Worm (Caenorhabditis elegans) whole organism, L4 larva: ENCODE measurements around the gene VF13D12L.3.

Source experiments
- D1046.2 ChIP-seq: fragments of 200-800 bp; sonication (Bioruptor generic); IDR thresholded peaks from 2 replicates; pipeline ENCODE4 v1.3.6; 2022; ENCODE audit warnings: missing genetic modification characterization, missing compliant biosample characterization
- F10B5.3 ChIP-seq: sonication (generic microtip); optimal IDR thresholded peaks from 2 replicates; lab custom pipeline; 2016; ENCODE audit warnings: mild to moderate bottlenecking, missing genetic modification characterization, missing compliant biosample characterization
- F26F4.8 ChIP-seq: fragments of 200-800 bp; sonication (Bioruptor generic); conservative IDR thresholded peaks from 2 replicates; pipeline ENCODE4 v1.3.6; 2022; ENCODE audit warnings: missing genetic modification characterization, missing compliant biosample characterization
- F37D6.2 ChIP-seq: sonication (generic microtip); optimal IDR thresholded peaks from 2 replicates; lab custom pipeline; 2016; ENCODE audit warnings: mild to moderate bottlenecking, missing genetic modification characterization, missing compliant biosample characterization
- F44E2.7 ChIP-seq: fragments of 200-800 bp; sonication (Bioruptor generic); IDR thresholded peaks from 2 replicates; pipeline ENCODE4 v2.1.2; 2022; ENCODE audit warnings: missing genetic modification characterization, missing compliant biosample characterization
- T20F7.1 ChIP-seq: fragments of 200-800 bp; sonication (Bioruptor generic); optimal IDR thresholded peaks from 2 replicates; lab custom pipeline; 2018; ENCODE audit warnings: mild to moderate bottlenecking, missing genetic modification characterization, missing compliant biosample characterization
- T26A8.4 ChIP-seq: fragments of 200-800 bp; sonication (Bioruptor generic); IDR thresholded peaks from 2 replicates; pipeline ENCODE4 v1.3.6; 2022; ENCODE audit warnings: missing genetic modification characterization, missing compliant biosample characterization
- Y105C5A.15 ChIP-seq: fragments of 200-800 bp; sonication (Bioruptor generic); IDR thresholded peaks from 2 replicates; pipeline ENCODE4 v1.3.6; 2022; ENCODE audit warnings: missing genetic modification characterization, missing compliant biosample characterization
- Y48G9A.11 ChIP-seq: fragments of 200-800 bp; sonication (Bioruptor generic); IDR thresholded peaks from 2 replicates; pipeline ENCODE4 v1.3.6; 2022; ENCODE audit warnings: missing genetic modification reagents, missing genetic modification characterization, missing compliant biosample characterization
- Y75B8A.6 ChIP-seq: fragments of 200-800 bp; sonication (Bioruptor generic); IDR thresholded peaks from 2 replicates; pipeline ENCODE4 v1.3.6; 2022; ENCODE audit warnings: missing genetic modification reagents, missing genetic modification characterization, missing compliant biosample characterization
- ZK337.2 ChIP-seq: fragments of 200-800 bp; sonication (Bioruptor generic); IDR thresholded peaks from 2 replicates; pipeline ENCODE4 v1.3.6; 2022; ENCODE audit warnings: missing genetic modification reagents, missing genetic modification characterization, missing compliant biosample characterization
- aha-1 ChIP-seq: fragments of 150-350 bp; peaks from one replicate; lab custom pipeline; 2014; ENCODE audit warnings: missing biosample characterization, missing genetic modification characterization
- aly-2 ChIP-seq: sonication (generic microtip); optimal IDR thresholded peaks from 2 replicates; lab custom pipeline; 2018; ENCODE audit warnings: missing biosample characterization, missing genetic modification characterization
- ceh-32 ChIP-seq: sonication (generic microtip); optimal IDR thresholded peaks from 2 replicates; lab custom pipeline; 2016; ENCODE audit warnings: mild to moderate bottlenecking, missing genetic modification characterization, missing compliant biosample characterization; ENCODE audit not compliant: poor library complexity
- ces-1 ChIP-seq: fragments of 150-350 bp; sonication (generic microtip); optimal IDR thresholded peaks from 4 replicates; lab custom pipeline; 2014; ENCODE audit warnings: missing biosample characterization, missing genetic modification reagents, missing genetic modification characterization
- cey-2 ChIP-seq: sonication (generic microtip); optimal IDR thresholded peaks from 3 replicates; lab custom pipeline; 2017; ENCODE audit warnings: missing genetic modification characterization, mild to moderate bottlenecking, missing compliant biosample characterization, antibody characterized with exemption, borderline replicate concordance; ENCODE audit not compliant: insufficient read depth
- ctbp-1 ChIP-seq: fragments of 200-800 bp; sonication (Bioruptor generic); IDR thresholded peaks from 2 replicates; pipeline ENCODE4 v1.3.6; 2022; ENCODE audit warnings: missing genetic modification reagents, missing genetic modification characterization, missing compliant biosample characterization
- daf-19 ChIP-seq: fragments of 200-800 bp; sonication (Bioruptor generic); conservative IDR thresholded peaks from 2 replicates; pipeline ENCODE4 v1.3.6; 2022; ENCODE audit warnings: missing genetic modification characterization, missing compliant biosample characterization
- daf-8 ChIP-seq: fragments of 200-800 bp; sonication (Bioruptor generic); IDR thresholded peaks from 2 replicates; pipeline ENCODE4 v1.3.6; 2022; ENCODE audit warnings: missing genetic modification characterization, missing compliant biosample characterization
- dmd-9 ChIP-seq: fragments of 200-800 bp; sonication (Bioruptor generic); IDR thresholded peaks from 2 replicates; pipeline ENCODE4 v1.3.6; 2022; ENCODE audit warnings: missing genetic modification reagents, missing genetic modification characterization, missing compliant biosample characterization
- duxl-1 ChIP-seq: sonication (generic microtip); optimal IDR thresholded peaks from 2 replicates; lab custom pipeline; 2016; ENCODE audit warnings: mild to moderate bottlenecking, missing genetic modification characterization, moderate library complexity, missing compliant biosample characterization; ENCODE audit not compliant: poor library complexity
- egl-43 ChIP-seq: fragments of 200-800 bp; sonication (Bioruptor generic); IDR thresholded peaks from 2 replicates; pipeline ENCODE4 v1.3.6; 2022; ENCODE audit warnings: missing genetic modification reagents, missing genetic modification characterization, missing compliant biosample characterization
- fos-1 ChIP-seq: fragments of 150-350 bp; optimal IDR thresholded peaks from 2 replicates; lab custom pipeline; 2014; ENCODE audit warnings: missing biosample characterization, missing genetic modification characterization
- hif-1 ChIP-seq, 2 experiments: sonication (generic microtip); optimal IDR thresholded peaks; 2 replicates each; lab custom pipeline; 2016 to 2017; ENCODE audit warnings: missing compliant biosample characterization in 2 of 2, missing genetic modification characterization in 2 of 2, missing genetic modification reagents in 2 of 2, missing genotype in 2 of 2, mild to moderate bottlenecking in 1 of 2
- hlh-11 ChIP-seq: fragments of 200-800 bp; sonication (Bioruptor generic); optimal IDR thresholded peaks from 2 replicates; lab custom pipeline; 2018; ENCODE audit warnings: mild to moderate bottlenecking, missing genetic modification characterization, missing compliant biosample characterization
- jun-1 ChIP-seq: fragments of 150-350 bp; optimal IDR thresholded peaks from 2 replicates; lab custom pipeline; 2014; ENCODE audit warnings: missing biosample characterization, missing genetic modification reagents, missing genetic modification characterization
- lin-1 ChIP-seq: fragments of 200-800 bp; sonication (Bioruptor generic); IDR thresholded peaks from 2 replicates; pipeline ENCODE4 v1.3.6; 2022; ENCODE audit warnings: missing genetic modification reagents, missing genetic modification characterization, missing compliant biosample characterization
- lin-13 ChIP-seq: fragments of 150-350 bp; optimal IDR thresholded peaks from 2 replicates; lab custom pipeline; 2014; ENCODE audit warnings: missing biosample characterization, missing genetic modification reagents, missing genetic modification characterization
- lin-29 ChIP-seq: fragments of 200-800 bp; sonication (Bioruptor generic); IDR thresholded peaks from 2 replicates; pipeline ENCODE4 v1.3.6; 2022; ENCODE audit warnings: missing genetic modification reagents, missing genetic modification characterization, missing compliant biosample characterization
- lin-38 ChIP-seq: fragments of 200-800 bp; sonication (Bioruptor generic); IDR thresholded peaks from 2 replicates; pipeline ENCODE4 v1.3.6; 2022; ENCODE audit warnings: missing genetic modification reagents, missing genetic modification characterization, missing compliant biosample characterization
- lin-39 ChIP-seq: fragments of 150-350 bp; optimal IDR thresholded peaks from 2 replicates; lab custom pipeline; 2014; ENCODE audit warnings: missing biosample characterization, missing genetic modification reagents, missing genetic modification characterization
- lir-3 ChIP-seq: sonication (generic microtip); optimal IDR thresholded peaks from 2 replicates; lab custom pipeline; 2016; ENCODE audit warnings: mild to moderate bottlenecking, missing genetic modification characterization, missing compliant biosample characterization
- mdl-1 ChIP-seq, 2 experiments: fragments of 150-350 bp in 1 of 2; sonication (generic microtip) in 1 of 2; optimal IDR thresholded peaks; 2 replicates each; lab custom pipeline; 2014 to 2017; ENCODE audit warnings: missing biosample characterization in 2 of 2, missing genetic modification characterization in 2 of 2
- mdt-29 ChIP-seq: fragments of 200-800 bp; sonication (Bioruptor generic); IDR thresholded peaks from 2 replicates; pipeline ENCODE4 v1.3.6; 2022; ENCODE audit warnings: missing genetic modification reagents, missing genetic modification characterization, missing compliant biosample characterization
- mxl-3 ChIP-seq: fragments of 200-800 bp; sonication (Bioruptor generic); optimal IDR thresholded peaks from 2 replicates; lab custom pipeline; 2018; ENCODE audit warnings: mild to moderate bottlenecking, missing genetic modification characterization, missing compliant biosample characterization
- nhr-10 ChIP-seq: fragments of 150-350 bp; optimal IDR thresholded peaks from 2 replicates; lab custom pipeline; 2014; ENCODE audit warnings: missing biosample characterization, missing genetic modification characterization
- nhr-102 ChIP-seq: sonication (generic microtip); optimal IDR thresholded peaks from 2 replicates; lab custom pipeline; 2016; ENCODE audit warnings: mild to moderate bottlenecking, missing genetic modification characterization, moderate library complexity, missing compliant biosample characterization
- nhr-11 ChIP-seq: fragments of 150-350 bp; optimal IDR thresholded peaks from 2 replicates; lab custom pipeline; 2014; ENCODE audit warnings: missing biosample characterization, missing genetic modification characterization
- nhr-111 ChIP-seq: fragments of 200-800 bp; sonication (Bioruptor generic); optimal IDR thresholded peaks from 2 replicates; lab custom pipeline; 2018; ENCODE audit warnings: mild to moderate bottlenecking, missing genetic modification characterization, missing compliant biosample characterization
- nhr-237 ChIP-seq: sonication (generic microtip); optimal IDR thresholded peaks from 2 replicates; lab custom pipeline; 2017; ENCODE audit warnings: missing biosample characterization, missing genetic modification characterization
- nhr-41 ChIP-seq: fragments of 200-800 bp; sonication (Bioruptor generic); IDR thresholded peaks from 2 replicates; pipeline ENCODE4 v1.3.6; 2022; ENCODE audit warnings: missing genetic modification reagents, missing genetic modification characterization, missing compliant biosample characterization
- nhr-48 ChIP-seq: sonication (generic microtip); optimal IDR thresholded peaks from 2 replicates; lab custom pipeline; 2016; ENCODE audit warnings: mild to moderate bottlenecking, missing genetic modification characterization, missing compliant biosample characterization
- nhr-76 ChIP-seq: fragments of 150-350 bp; optimal IDR thresholded peaks from 2 replicates; lab custom pipeline; 2014; ENCODE audit warnings: missing biosample characterization, missing genetic modification characterization
- nhr-77 ChIP-seq: fragments of 150-350 bp; optimal IDR thresholded peaks from 2 replicates; lab custom pipeline; 2014; ENCODE audit warnings: missing biosample characterization, missing genetic modification characterization
- pqm-1 ChIP-seq: sonication (generic microtip); optimal IDR thresholded peaks from 2 replicates; lab custom pipeline; 2017; ENCODE audit warnings: missing biosample characterization, missing genetic modification characterization
- rbr-2 ChIP-seq: sonication (generic microtip); optimal IDR thresholded peaks from 2 replicates; lab custom pipeline; 2016; ENCODE audit warnings: missing genotype, missing genetic modification characterization, missing compliant biosample characterization
- unc-39 ChIP-seq: sonication (generic microtip); optimal IDR thresholded peaks from 2 replicates; lab custom pipeline; 2017; ENCODE audit warnings: missing biosample characterization, missing genetic modification characterization
- unc-62 ChIP-seq, 3 experiments: fragments of 150-350 bp in 1 of 3; sonication (generic microtip); optimal IDR thresholded peaks in 2 of 3; peaks in 1 of 3; 1 replicate in 1 of 3; 2 replicates in 2 of 3; lab custom pipeline; 2014 to 2017; ENCODE audit warnings: missing biosample characterization in 3 of 3, missing genetic modification characterization in 3 of 3, missing genetic modification reagents in 3 of 3, missing genotype in 1 of 3
- vab-7 ChIP-seq: fragments of 200-800 bp; sonication (Bioruptor generic); IDR thresholded peaks from 2 replicates; pipeline ENCODE4 v1.3.6; 2022; ENCODE audit warnings: missing genetic modification reagents, missing genetic modification characterization, missing compliant biosample characterization
- zfp-2 ChIP-seq: sonication (generic microtip); optimal IDR thresholded peaks from 2 replicates; lab custom pipeline; 2016; ENCODE audit warnings: mild to moderate bottlenecking, missing genetic modification characterization, missing compliant biosample characterization
- zip-2 ChIP-seq: fragments of 150-350 bp; optimal IDR thresholded peaks from 2 replicates; lab custom pipeline; 2014; ENCODE audit warnings: missing biosample characterization, missing genetic modification characterization
- ztf-7 ChIP-seq: fragments of 150-350 bp; optimal IDR thresholded peaks from 2 replicates; lab custom pipeline; 2014; ENCODE audit warnings: missing biosample characterization, missing genetic modification characterization

Gene VF13D12L.3

DNA sequence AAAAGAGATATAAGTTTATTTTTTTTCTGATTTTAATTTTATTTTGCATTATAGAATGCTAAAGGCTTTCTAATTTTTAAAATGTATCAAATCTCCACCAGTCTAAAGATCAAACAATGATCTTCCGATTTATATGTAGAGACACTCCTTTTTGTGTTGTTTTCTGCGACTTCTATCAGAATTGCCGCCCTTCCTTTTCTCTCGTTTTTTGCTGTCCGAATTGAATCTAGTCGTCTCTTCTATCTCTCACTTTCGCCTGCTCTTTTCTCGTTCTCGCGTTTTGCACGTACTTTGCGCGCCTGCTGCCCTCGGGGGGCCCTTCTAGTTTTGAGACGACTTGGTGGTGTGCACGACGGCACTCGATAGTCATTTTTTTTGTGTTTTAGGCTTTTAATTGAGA lies 18.6 kb downstream of the VF13D12L.3 start (continued):
- TF ChIP-seq pqm-1 (tag; lab: Kevin White, UChicago), result no peak
- no peak for TF ChIP-seq nhr-237 (tag; lab: Kevin White, UChicago)
- TF ChIP-seq Y105C5A.15, result no peak
- peak; percentile 61; the same call in 1 of the 2 replicates for TF ChIP-seq ctbp-1
- TF ChIP-seq Y75B8A.6 (GFP tag; lab: Robert Waterston, UW), result no peak
- no peak for TF ChIP-seq nhr-48 (tag; lab: Kevin White, UChicago)
- no peak for TF ChIP-seq lin-1 (GFP tag; lab: Robert Waterston, UW)
- TF ChIP-seq ztf-7 (tag; lab: Kevin White, UChicago), result no peak
- TF ChIP-seq egl-43 (GFP tag; lab: Robert Waterston, UW), result no peak
- no peak for TF ChIP-seq daf-8 (GFP tag; lab: Robert Waterston, UW)
- TF ChIP-seq zfp-2 (tag; lab: Kevin White, UChicago), result no peak
- no peak for TF ChIP-seq nhr-10 (tag; lab: Kevin White, UChicago)
- TF ChIP-seq fos-1, result no peak
- no peak for TF ChIP-seq unc-39 (tag; lab: Kevin White, UChicago)
- no peak for TF ChIP-seq lin-39 (tag; lab: Kevin White, UChicago)
- no peak for TF ChIP-seq F26F4.8 (GFP tag; lab: Robert Waterston, UW)
- peak; percentile 36 to 55 for TF ChIP-seq mdl-1 (tag; optimal IDR thresholded peaks at IDR 0.05; lab: Kevin White, UChicago)
- TF ChIP-seq ceh-32 (tag; lab: Kevin White, UChicago), result no peak
- peak; percentile 31 for TF ChIP-seq T20F7.1 (GFP tag; lab: Kevin White, UChicago)
- TF ChIP-seq T26A8.4, result no peak
- peak; percentile 78 to 99 for TF ChIP-seq hif-1 (tag; optimal IDR thresholded peaks at IDR 0.05; lab: Kevin White, UChicago)
- no peak for TF ChIP-seq cey-2 (tag; lab: Kevin White, UChicago)
- peak; percentile 30 for TF ChIP-seq rbr-2 (tag; lab: Kevin White, UChicago)
- no peak for TF ChIP-seq F10B5.3 (tag; lab: Kevin White, UChicago)
- no peak for TF ChIP-seq ces-1 (GFP tag; lab: Kevin White, UChicago)
- TF ChIP-seq F44E2.7 (GFP tag; lab: Robert Waterston, UW), result no peak
- no peak for TF ChIP-seq nhr-111 (GFP tag; lab: Kevin White, UChicago)
- no peak for TF ChIP-seq ZK337.2 (GFP tag; lab: Robert Waterston, UW)
- TF ChIP-seq daf-19, result no peak
- no peak for TF ChIP-seq nhr-102 (tag; lab: Kevin White, UChicago)
- TF ChIP-seq aha-1 (tag; lab: Kevin White, UChicago), result peak; percentile 100
- TF ChIP-seq dmd-9 (GFP tag; lab: Robert Waterston, UW), result no peak
- peak; percentile 53 for TF ChIP-seq hlh-11 (tag; lab: Kevin White, UChicago)
- no peak for TF ChIP-seq zip-2 (tag; lab: Kevin White, UChicago)
- peak; percentile 2 for TF ChIP-seq F37D6.2 (tag; lab: Kevin White, UChicago)
- no peak for TF ChIP-seq nhr-77 (tag; lab: Kevin White, UChicago)
- TF ChIP-seq D1046.2 (GFP tag; lab: Robert Waterston, UW), result no peak
- no peak for TF ChIP-seq aly-2 (tag; lab: Kevin White, UChicago)
- TF ChIP-seq lir-3 (tag; lab: Kevin White, UChicago), result no peak
- TF ChIP-seq Y48G9A.11, result no peak
- TF ChIP-seq jun-1 (tag; lab: Kevin White, UChicago), result no peak
- TF ChIP-seq unc-62 (GFP tag; optimal IDR thresholded peaks at IDR 0.05 in 1 of 2; lab: Kevin White, UChicago), result peak in 1 of 2 experiments; percentile 92
- TF ChIP-seq unc-62 (tag; optimal IDR thresholded peaks at IDR 0.05; lab: Kevin White, UChicago), result no peak
- TF ChIP-seq mdt-29 (GFP tag; lab: Robert Waterston, UW), result no peak
- no peak for TF ChIP-seq lin-29
- TF ChIP-seq lin-13 (GFP tag; lab: Kevin White, UChicago), result peak; percentile 36
- TF ChIP-seq nhr-11 (tag; lab: Kevin White, UChicago), result no peak
- TF ChIP-seq nhr-76 (tag; lab: Kevin White, UChicago), result no peak
- TF ChIP-seq nhr-41, result no peak
- TF ChIP-seq duxl-1 (tag; lab: Kevin White, UChicago), result no peak
- no peak for TF ChIP-seq lin-38 (GFP tag; lab: Robert Waterston, UW)
- no peak for TF ChIP-seq mxl-3 (GFP tag; lab: Kevin White, UChicago)
- TF ChIP-seq vab-7 (GFP tag; lab: Robert Waterston, UW), result no peak
